Worm (Caenorhabditis elegans) whole organism, L1 larva: ENCODE measurements around the gene srh-211.

Source experiments
- fos-1 ChIP-seq: fragments of 150-350 bp; optimal IDR thresholded peaks from 2 replicates; lab custom pipeline; 2014; ENCODE audit warnings: missing biosample characterization, missing genetic modification characterization
- lin-13 ChIP-seq: fragments of 150-350 bp; optimal IDR thresholded peaks from 2 replicates; lab custom pipeline; 2014; ENCODE audit warnings: missing biosample characterization, missing genetic modification reagents, missing genetic modification characterization
- nhr-12 ChIP-seq: sonication (generic microtip); optimal IDR thresholded peaks from 2 replicates; lab custom pipeline; 2017; ENCODE audit warnings: missing biosample characterization, missing genetic modification characterization
- sup-37 ChIP-seq: fragments of 200-800 bp; sonication (Bioruptor generic); optimal IDR thresholded peaks from 2 replicates; lab custom pipeline; 2018; ENCODE audit warnings: mild to moderate bottlenecking, missing genetic modification characterization, missing compliant biosample characterization
- unc-130 ChIP-seq: fragments of 150-350 bp; optimal IDR thresholded peaks from 2 replicates; lab custom pipeline; 2017; ENCODE audit warnings: missing biosample characterization, missing genetic modification characterization, inconsistent platforms

- TF ChIP-seq sup-37 (GFP tag; lab: Kevin White, UChicago) (no peak), lin-13 (GFP tag; lab: Kevin White, UChicago) (no peak), nhr-12 (tag; lab: Kevin White, UChicago) (no peak), fos-1 (no peak), unc-130 (tag; lab: Kevin White, UChicago) (no peak)
Measured at ce11 chrV:4116071-4116470, 34.9 kb upstream of the srh-211 start, which contains the start of gene T05B4.8.
